Worm (Caenorhabditis elegans) whole organism, L2 larva: ENCODE results near the gene gadr-2.
A peak's percentile ranks its signal among the peaks of the same experiment; 100 is the strongest.

ENCODE experiments used
- C34F6.9 ChIP-seq: fragments of 150-350 bp; optimal IDR thresholded peaks from 2 replicates; lab custom pipeline; 2014; ENCODE audit warnings: missing biosample characterization, missing genetic modification characterization
- F13H6.1 ChIP-seq: sonication (generic microtip); optimal IDR thresholded peaks from 2 replicates; lab custom pipeline; 2016; ENCODE audit warnings: missing genetic modification characterization, missing compliant biosample characterization
- ZK546.5 ChIP-seq: sonication (generic microtip); optimal IDR thresholded peaks from 2 replicates; lab custom pipeline; 2017; ENCODE audit warnings: missing biosample characterization, missing genetic modification characterization
- alr-1 ChIP-seq: fragments of 150-350 bp; optimal IDR thresholded peaks from 2 replicates; lab custom pipeline; 2014; ENCODE audit warnings: missing biosample characterization, missing genetic modification characterization
- aly-2 ChIP-seq: fragments of 150-350 bp; optimal IDR thresholded peaks from 2 replicates; lab custom pipeline; 2014; ENCODE audit warnings: missing biosample characterization, missing genetic modification characterization
- blmp-1 ChIP-seq: sonication (generic microtip); optimal IDR thresholded peaks from 2 replicates; lab custom pipeline; 2017; ENCODE audit warnings: missing genetic modification characterization, mild to moderate bottlenecking, missing compliant biosample characterization, antibody characterized with exemption, moderate library complexity; ENCODE audit not compliant: insufficient read depth
- ceh-16 ChIP-seq: fragments of 150-350 bp; optimal IDR thresholded peaks from 2 replicates; lab custom pipeline; 2014; ENCODE audit warnings: missing biosample characterization, missing genetic modification characterization
- crh-2 ChIP-seq: sonication (generic microtip); optimal IDR thresholded peaks from 2 replicates; lab custom pipeline; 2017; ENCODE audit warnings: missing biosample characterization, missing genetic modification characterization
- dmd-4 ChIP-seq: sonication (generic microtip); optimal IDR thresholded peaks from 2 replicates; lab custom pipeline; 2017; ENCODE audit warnings: missing biosample characterization, missing genetic modification characterization
- elt-3 ChIP-seq: sonication (generic microtip); optimal IDR thresholded peaks from 2 replicates; lab custom pipeline; 2017; ENCODE audit warnings: missing biosample characterization, missing genetic modification characterization
- gmeb-1 ChIP-seq: fragments of 150-350 bp; optimal IDR thresholded peaks from 2 replicates; lab custom pipeline; 2014; ENCODE audit warnings: missing biosample characterization, missing genetic modification characterization
- lin-11 ChIP-seq: fragments of 150-350 bp; sonication (generic microtip); optimal IDR thresholded peaks from 2 replicates; lab custom pipeline; 2014; ENCODE audit warnings: missing biosample characterization, missing genetic modification characterization, inconsistent platforms, mixed read lengths
- lsy-2 ChIP-seq, 2 experiments: fragments of 150-350 bp in 1 of 2; sonication (generic microtip) in 1 of 2; optimal IDR thresholded peaks; 2 replicates each; lab custom pipeline; 2014 to 2017; ENCODE audit warnings: missing biosample characterization in 2 of 2, missing genetic modification characterization in 2 of 2
- mab-5 ChIP-seq: fragments of 150-350 bp; optimal IDR thresholded peaks from 2 replicates; lab custom pipeline; 2014; ENCODE audit warnings: missing biosample characterization, missing genetic modification characterization
- mbf-1 ChIP-seq: sonication (generic microtip); optimal IDR thresholded peaks from 2 replicates; lab custom pipeline; 2017; ENCODE audit warnings: missing biosample characterization, missing genetic modification characterization
- mdl-1 ChIP-seq, 2 experiments: fragments of 150-350 bp in 1 of 2; sonication (generic microtip) in 1 of 2; optimal IDR thresholded peaks; 2 replicates each; lab custom pipeline; 2017; ENCODE audit warnings: missing biosample characterization in 2 of 2, missing genetic modification characterization in 2 of 2
- nhr-10 ChIP-seq: sonication (generic microtip); optimal IDR thresholded peaks from 2 replicates; lab custom pipeline; 2017; ENCODE audit warnings: missing biosample characterization, missing genetic modification characterization
- nhr-11 ChIP-seq: fragments of 150-350 bp; optimal IDR thresholded peaks from 2 replicates; lab custom pipeline; 2014; ENCODE audit warnings: missing biosample characterization, missing genetic modification characterization
- nhr-12 ChIP-seq: fragments of 150-350 bp; optimal IDR thresholded peaks from 2 replicates; lab custom pipeline; 2014; ENCODE audit warnings: missing biosample characterization, missing genetic modification characterization
- nhr-129 ChIP-seq: fragments of 150-350 bp; optimal IDR thresholded peaks from 2 replicates; lab custom pipeline; 2014; ENCODE audit warnings: missing biosample characterization, missing genetic modification characterization
- nhr-21 ChIP-seq: fragments of 150-350 bp; optimal IDR thresholded peaks from 2 replicates; lab custom pipeline; 2014; ENCODE audit warnings: missing biosample characterization, missing genetic modification characterization
- nhr-25 ChIP-seq: fragments of 150-350 bp; sonication (generic microtip); optimal IDR thresholded peaks from 3 replicates; lab custom pipeline; 2014; ENCODE audit warnings: missing biosample characterization, missing genetic modification characterization
- nhr-6 ChIP-seq: fragments of 150-350 bp; optimal IDR thresholded peaks from 2 replicates; lab custom pipeline; 2014; ENCODE audit warnings: missing biosample characterization, missing genetic modification characterization
- nhr-77 ChIP-seq: fragments of 150-350 bp; optimal IDR thresholded peaks from 2 replicates; lab custom pipeline; 2014; ENCODE audit warnings: missing biosample characterization, missing genetic modification characterization
- sem-4 ChIP-seq: fragments of 150-350 bp; optimal IDR thresholded peaks from 2 replicates; lab custom pipeline; 2014; ENCODE audit warnings: missing biosample characterization, missing genetic modification reagents, missing genetic modification characterization
- skn-1 ChIP-seq: sonication (generic microtip); optimal IDR thresholded peaks from 2 replicates; lab custom pipeline; 2017; ENCODE audit warnings: missing biosample characterization, missing genetic modification characterization
- sma-3 ChIP-seq: sonication (generic microtip); optimal IDR thresholded peaks from 2 replicates; lab custom pipeline; 2016; ENCODE audit warnings: missing genetic modification reagents, missing genetic modification characterization, missing compliant biosample characterization
- sma-9 ChIP-seq, 2 experiments: fragments of 150-350 bp in 1 of 2; sonication (generic microtip) in 1 of 2; optimal IDR thresholded peaks; 2 replicates each; lab custom pipeline; 2014 to 2016; ENCODE audit warnings: missing genetic modification characterization in 2 of 2, mild to moderate bottlenecking in 1 of 2, missing biosample characterization in 1 of 2, missing compliant biosample characterization in 1 of 2, missing genetic modification reagents in 1 of 2, moderate library complexity in 1 of 2
- snpc-4 ChIP-seq: fragments of 150-350 bp; optimal IDR thresholded peaks from 2 replicates; lab custom pipeline; 2014; ENCODE audit warnings: missing biosample characterization, missing genetic modification characterization
- unc-62 ChIP-seq: fragments of 150-350 bp; optimal IDR thresholded peaks from 2 replicates; lab custom pipeline; 2014; ENCODE audit warnings: missing biosample characterization, missing genetic modification reagents, missing genetic modification characterization
- zag-1 ChIP-seq: fragments of 150-350 bp; optimal IDR thresholded peaks from 2 replicates; lab custom pipeline; 2014; ENCODE audit warnings: missing biosample characterization, missing genetic modification characterization
- ztf-1 ChIP-seq: fragments of 200-800 bp; sonication (Bioruptor generic); conservative IDR thresholded peaks from 2 replicates; pipeline ENCODE4 v1.3.6; 2022; ENCODE audit warnings: missing genetic modification characterization, missing compliant biosample characterization
- ztf-11 ChIP-seq: sonication (generic microtip); optimal IDR thresholded peaks from 2 replicates; lab custom pipeline; 2017; ENCODE audit warnings: missing biosample characterization, missing genetic modification characterization
- ztf-4 ChIP-seq: fragments of 150-350 bp; optimal IDR thresholded peaks from 2 replicates; lab custom pipeline; 2014; ENCODE audit warnings: missing biosample characterization, missing genetic modification characterization

Gene gadr-2

DNA sequence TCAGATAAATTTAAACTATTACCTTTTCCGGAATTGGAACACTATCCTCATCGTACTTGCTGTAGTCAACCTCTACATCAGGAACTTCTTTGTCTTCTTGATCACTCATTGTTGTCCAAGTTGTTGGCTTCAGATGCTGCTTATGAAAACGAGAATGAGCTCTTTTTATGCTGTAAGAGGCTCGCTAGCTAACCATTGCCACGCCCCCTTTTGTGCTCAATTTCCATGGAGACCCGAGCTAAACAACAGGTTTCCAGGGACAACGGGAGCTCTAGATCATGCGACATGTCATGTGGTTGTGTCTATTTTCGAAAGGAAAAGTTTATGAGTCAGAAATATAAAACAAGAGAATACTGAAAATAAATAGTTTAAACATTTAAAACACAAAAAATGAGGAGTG lies 25.5 kb upstream of the gadr-2 start, which contains the start of gene C33A12.4:
TSS of gene C33A12.4 (minus strand) at position 131 of the 400 bp plus-strand sequence.
- TF ChIP-seq ztf-11 (tag; lab: Kevin White, UChicago) (no peak), nhr-6 (tag; lab: Kevin White, UChicago) (no peak), ztf-4 (tag; lab: Kevin White, UChicago) (peak; percentile 2), lin-11 (peak; percentile 68), nhr-21 (tag; lab: Kevin White, UChicago) (peak; percentile 54), C34F6.9 (tag; lab: Kevin White, UChicago) (peak; percentile 8)

- no peak for TF ChIP-seq nhr-12
- no peak for TF ChIP-seq lin-11
- peak; percentile 3 for TF ChIP-seq C34F6.9 (tag; lab: Kevin White, UChicago)
- TF ChIP-seq zag-1, result no peak
- TF ChIP-seq blmp-1 (tag; lab: Kevin White, UChicago), result no peak
- peak; percentile 58 for TF ChIP-seq nhr-129 (tag; lab: Kevin White, UChicago)
These were observed 23.7 kb upstream of the gadr-2 start, which contains the start of gene ethe-1 for ce11 chrIV:9508612-9509011. ethe-1 (minus strand) TSS chrIV:9508761.

ce11 chrIV:9506251-9506650 lies 21.3 kb upstream of the gadr-2 start, which contains the start of gene ttr-9:
ttr-9 (minus strand) TSS chrIV:9506351.
- TF ChIP-seq skn-1 (tag; lab: Kevin White, UChicago) (no peak), elt-3 (tag; lab: Kevin White, UChicago) (no peak), gmeb-1 (tag; lab: Kevin White, UChicago) (no peak), lsy-2 (tag; optimal IDR thresholded peaks at IDR 0.05; lab: Kevin White, UChicago) (no peak), nhr-77 (tag; lab: Kevin White, UChicago) (no peak), alr-1 (tag; lab: Kevin White, UChicago) (no peak), mab-5 (tag; lab: Kevin White, UChicago) (no peak), ztf-11 (tag; lab: Kevin White, UChicago) (no peak), aly-2 (tag; lab: Kevin White, UChicago) (no peak), mdl-1 (tag; optimal IDR thresholded peaks at IDR 0.05; lab: Kevin White, UChicago) (no peak), F13H6.1 (tag; lab: Kevin White, UChicago) (no peak), ZK546.5 (no peak), sma-3 (GFP tag; lab: Kevin White, UChicago) (no peak), sem-4 (tag; lab: Kevin White, UChicago) (no peak), ztf-4 (tag; lab: Kevin White, UChicago) (no peak), nhr-10 (no peak), nhr-25 (tag; lab: Kevin White, UChicago) (no peak), mbf-1 (tag; lab: Kevin White, UChicago) (no peak), crh-2 (no peak)

- peak; percentile 31 for TF ChIP-seq sma-9 (GFP tag; optimal IDR thresholded peaks at IDR 0.05; lab: Kevin White, UChicago)
- TF ChIP-seq sma-9 (tag; optimal IDR thresholded peaks at IDR 0.05; lab: Kevin White, UChicago), result no peak
- TF ChIP-seq ZK546.5, result no peak
- TF ChIP-seq ztf-1 (GFP tag; lab: Robert Waterston, UW), result no peak
- TF ChIP-seq blmp-1 (tag; lab: Kevin White, UChicago), result no peak
- TF ChIP-seq mab-5 (tag; lab: Kevin White, UChicago), result no peak
- no peak for TF ChIP-seq nhr-11 (tag; lab: Kevin White, UChicago)
- TF ChIP-seq ceh-16 (tag; lab: Kevin White, UChicago), result no peak
These were observed 15.2 kb upstream of the gadr-2 start, which contains the start of gene ugt-21 for ce11 chrIV:9500100-9500499. ugt-21 (plus strand) TSS chrIV:9500311.

DNA sequence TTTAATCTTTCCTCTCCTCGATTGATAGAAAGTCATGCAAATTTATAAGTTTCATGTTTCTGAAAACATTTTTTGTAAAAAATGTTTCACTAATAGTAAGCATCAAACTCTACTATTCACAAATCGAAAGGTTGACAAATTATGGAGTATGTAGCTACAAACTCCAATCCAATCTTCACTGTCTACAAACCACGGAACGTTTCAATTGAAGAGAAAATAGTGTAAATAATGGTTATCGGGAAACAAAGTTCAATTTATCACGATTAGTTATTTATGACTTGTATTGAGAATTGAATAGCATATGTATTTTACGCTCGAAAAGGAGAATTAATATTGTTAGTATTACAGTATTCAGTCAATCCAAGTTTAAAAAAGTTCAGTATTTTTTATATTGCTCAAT lies 14.7 kb upstream of the gadr-2 start:
- TF ChIP-seq unc-62 (GFP tag; lab: Kevin White, UChicago) (no peak), dmd-4 (tag; lab: Kevin White, UChicago) (no peak), snpc-4 (tag; lab: Kevin White, UChicago) (no peak)
